Worm (Caenorhabditis elegans): Measurements from ENCODE around the gene mrps-26.

mrps-26 gene

ce11 chrIII:5190179-5190578 lies 44.2 kb upstream of the mrps-26 start (continued):
- TF ChIP-seq efl-1 (optimal IDR thresholded peaks at IDR 0.05) (peak; percentile 91 to 93), efl-1 (GFP tag; optimal IDR thresholded peaks at IDR 0.05 in 1 of 2) (peak; percentile 90 to 99), dpl-1 (GFP tag; optimal IDR thresholded peaks at IDR 0.05) (peak; percentile 84 to 92 (median 89)), lin-14 (GFP tag; optimal IDR thresholded peaks at IDR 0.05) (no peak), C04F5.9 (tag; optimal IDR thresholded peaks at IDR 0.05) (peak; percentile 7), jun-1 (tag; optimal IDR thresholded peaks at IDR 0.05) (no peak), zip-4 (GFP tag; optimal IDR thresholded peaks at IDR 0.05) (no peak)

- no peak for TF ChIP-seq mdl-1 (tag; optimal IDR thresholded peaks at IDR 0.05)
- TF ChIP-seq vab-15 (tag; optimal IDR thresholded peaks at IDR 0.05), result peak; percentile 12
- peak; percentile 31 to 71 for TF ChIP-seq lsy-2 (tag; optimal IDR thresholded peaks at IDR 0.05)
- TF ChIP-seq grh-1 (GFP tag; IDR thresholded peaks at IDR 0.05), result no peak
- peak; percentile 49 for TF ChIP-seq C16A3.4 (tag; optimal IDR thresholded peaks at IDR 0.05)
- peak; percentile 62 for TF ChIP-seq lin-15B (tag; optimal IDR thresholded peaks at IDR 0.05)
- peak; percentile 16 for TF ChIP-seq snu-23 (GFP tag; optimal IDR thresholded peaks at IDR 0.05)
- peak; percentile 76 to 82 for TF ChIP-seq lin-35 (GFP tag; optimal IDR thresholded peaks at IDR 0.05)
- no peak for TF ChIP-seq swsn-7 (tag; optimal IDR thresholded peaks at IDR 0.05)
- no peak for TF ChIP-seq Y116A8C.19 (tag; optimal IDR thresholded peaks at IDR 0.05; ENCODE audit: borderline replicate concordance)
- TF ChIP-seq dpl-1 (GFP tag; optimal IDR thresholded peaks at IDR 0.05), result peak; percentile 62 to 82 (median 63)
- peak; percentile 70 to 77 for TF ChIP-seq efl-1 (optimal IDR thresholded peaks at IDR 0.05)
- peak; percentile 77 to 97 for TF ChIP-seq efl-1 (GFP tag; optimal IDR thresholded peaks at IDR 0.05 in 1 of 2)
- TF ChIP-seq lin-14 (GFP tag; optimal IDR thresholded peaks at IDR 0.05), result peak; percentile 21
- TF ChIP-seq blmp-1 (tag; optimal IDR thresholded peaks at IDR 0.05), result peak; percentile 43
- no peak for TF ChIP-seq hlh-4 (tag; optimal IDR thresholded peaks at IDR 0.05)
Observed at ce11 chrIII:5190671-5191174, 43.7 kb upstream of the mrps-26 start, which contains the start of gene hira-1. Gene hira-1 (plus strand): TSS chrIII:5191124.

ce11 chrIII:5193266-5193665 lies 41.1 kb upstream of the mrps-26 start:
- TF ChIP-seq sox-4 (tag; optimal IDR thresholded peaks at IDR 0.05) (no peak), blmp-1 (tag; optimal IDR thresholded peaks at IDR 0.05) (peak; percentile 53), lsy-2 (tag; optimal IDR thresholded peaks at IDR 0.05) (peak in 1 of 2 experiments; percentile 54), mdl-1 (tag; optimal IDR thresholded peaks at IDR 0.05) (no peak), lin-35 (GFP tag; optimal IDR thresholded peaks at IDR 0.05) (peak in 1 of 2 experiments; percentile 53), efl-1 (optimal IDR thresholded peaks at IDR 0.05) (peak; percentile 12 to 16), efl-1 (GFP tag; optimal IDR thresholded peaks at IDR 0.05 in 1 of 2) (peak in 1 of 2 experiments; percentile 7), dpl-1 (GFP tag; optimal IDR thresholded peaks at IDR 0.05) (peak; percentile 26 to 46 (median 27))

- TF ChIP-seq efl-3 (GFP tag; optimal IDR thresholded peaks at IDR 0.05) (no peak), dsc-1 (tag; optimal IDR thresholded peaks at IDR 0.05) (no peak), sptf-1 (tag; optimal IDR thresholded peaks at IDR 0.05) (no peak), nhr-77 (tag; optimal IDR thresholded peaks at IDR 0.05) (no peak), ceh-90 (tag; optimal IDR thresholded peaks at IDR 0.05) (no peak), lsy-2 (tag; optimal IDR thresholded peaks at IDR 0.05) (no peak), ceh-8 (GFP tag; optimal IDR thresholded peaks at IDR 0.05) (no peak), lin-14 (GFP tag; optimal IDR thresholded peaks at IDR 0.05) (no peak), nhr-85 (tag) (peak; percentile 26), nhr-20 (tag; optimal IDR thresholded peaks at IDR 0.05) (no peak), efl-1 (optimal IDR thresholded peaks at IDR 0.05) (no peak), efl-1 (GFP tag; optimal IDR thresholded peaks at IDR 0.05 in 1 of 2) (peak in 1 of 2 experiments; percentile 66), elt-3 (tag; optimal IDR thresholded peaks at IDR 0.05) (peak in 1 of 6 experiments; percentile 10)
Observed at ce11 chrIII:5195690-5196089, 38.7 kb upstream of the mrps-26 start, which contains the start of gene moc-6. Gene moc-6 (plus strand): TSS chrIII:5195990.

- TF ChIP-seq ama-1 (optimal IDR thresholded peaks at IDR 0.05) (peak; percentile 21), rnt-1 (tag; optimal IDR thresholded peaks at IDR 0.05) (no peak), elt-2 (tag; optimal IDR thresholded peaks at IDR 0.05) (peak; percentile 5), zag-1 (tag; optimal IDR thresholded peaks at IDR 0.05) (no peak), blmp-1 (tag; optimal IDR thresholded peaks at IDR 0.05) (no peak), nhr-71 (tag; optimal IDR thresholded peaks at IDR 0.05) (peak; percentile 13), aha-1 (tag; optimal IDR thresholded peaks at IDR 0.05) (no peak), mef-2 (tag; optimal IDR thresholded peaks at IDR 0.05) (no peak), dpl-1 (GFP tag; optimal IDR thresholded peaks at IDR 0.05) (no peak), sptf-1 (tag; optimal IDR thresholded peaks at IDR 0.05) (no peak), nhr-76 (tag; optimal IDR thresholded peaks at IDR 0.05) (no peak), Y116A8C.19 (tag; optimal IDR thresholded peaks at IDR 0.05; ENCODE audit: borderline replicate concordance) (no peak), tlp-1 (tag; optimal IDR thresholded peaks at IDR 0.05) (no peak), lin-15B (tag; optimal IDR thresholded peaks at IDR 0.05) (no peak), lir-3 (tag; optimal IDR thresholded peaks at IDR 0.05; ENCODE audit: poor library complexity) (no peak), lin-13 (GFP tag; optimal IDR thresholded peaks at IDR 0.05) (no peak), dsc-1 (tag; optimal IDR thresholded peaks at IDR 0.05) (no peak), hpl-2 (GFP tag; optimal IDR thresholded peaks at IDR 0.05) (no peak)
Observed at ce11 chrIII:5196298-5197045, 37.9 kb upstream of the mrps-26 start.
